Fruit fly (Drosophila melanogaster) whole organism, prepupa: ENCODE results near the gene Ten-a.

Experiments
- CG10631 ChIP-seq: fragments of 200-800 bp; sonication (Bioruptor generic); optimal IDR thresholded peaks from 2 replicates; lab custom pipeline; 2016; ENCODE audit warnings: missing biosample characterization, missing genetic modification characterization
- CG10669 ChIP-seq: fragments of 200-800 bp; sonication (Bioruptor generic); optimal IDR thresholded peaks from 3 replicates; lab custom pipeline; 2018; ENCODE audit warnings: missing biosample characterization, mild to moderate bottlenecking, missing genetic modification characterization, moderate library complexity
- CG11294 ChIP-seq: fragments of 200-800 bp; sonication (Bioruptor generic); IDR thresholded peaks from 2 replicates; pipeline ENCODE4 v1.3.6; 2022; ENCODE audit warnings: missing biosample characterization, missing genetic modification characterization
- CG11902 ChIP-seq: fragments of 200-800 bp; sonication (Bioruptor generic); optimal IDR thresholded peaks from 3 replicates; lab custom pipeline; 2016; ENCODE audit warnings: missing biosample characterization, missing genetic modification characterization
- CG15336 ChIP-seq: fragments of 200-800 bp; sonication (Bioruptor generic); IDR thresholded peaks from 2 replicates; pipeline ENCODE4 v1.3.6; 2022; ENCODE audit warnings: missing biosample characterization, missing genetic modification characterization
- CG16779 ChIP-seq: fragments of 200-800 bp; sonication (Bioruptor generic); optimal IDR thresholded peaks from 3 replicates; lab custom pipeline; 2017; ENCODE audit warnings: missing biosample characterization, mild to moderate bottlenecking, missing genetic modification characterization
- CG3032 ChIP-seq: fragments of 200-800 bp; optimal IDR thresholded peaks from 2 replicates; lab custom pipeline; 2019; ENCODE audit warnings: missing biosample characterization, mild to moderate bottlenecking, missing genetic modification characterization, moderate library complexity
- CG31627 ChIP-seq: fragments of 200-800 bp; sonication (Bioruptor generic); optimal IDR thresholded peaks from 3 replicates; lab custom pipeline; 2016; ENCODE audit warnings: missing biosample characterization, missing genetic modification characterization
- CG32006 ChIP-seq: fragments of 200-800 bp; sonication (Bioruptor generic); optimal IDR thresholded peaks from 3 replicates; lab custom pipeline; 2017; ENCODE audit warnings: missing biosample characterization, mild to moderate bottlenecking, missing genetic modification characterization
- CG34406 ChIP-seq: fragments of 200-800 bp; sonication (Bioruptor generic); optimal IDR thresholded peaks from 3 replicates; lab custom pipeline; 2016; ENCODE audit warnings: missing biosample characterization, missing genetic modification characterization
- CG4318 ChIP-seq: fragments of 200-800 bp; sonication (Bioruptor generic); optimal IDR thresholded peaks from 3 replicates; lab custom pipeline; 2017; ENCODE audit warnings: missing biosample characterization, mild to moderate bottlenecking, missing genetic modification characterization
- CG6163 ChIP-seq: fragments of 200-800 bp; sonication (Bioruptor generic); IDR thresholded peaks from 3 replicates; pipeline ENCODE4 v1.3.6; 2022; ENCODE audit warnings: missing biosample characterization, missing genetic modification characterization
- CG6792 ChIP-seq: fragments of 200-800 bp; sonication (Bioruptor generic); optimal IDR thresholded peaks from 3 replicates; lab custom pipeline; 2016; ENCODE audit warnings: missing biosample characterization, missing genetic modification characterization
- CG6808 ChIP-seq: fragments of 200-800 bp; sonication (Bioruptor generic); optimal IDR thresholded peaks from 3 replicates; lab custom pipeline; 2017; ENCODE audit warnings: missing biosample characterization, missing genetic modification characterization, mild to moderate bottlenecking, moderate library complexity, missing genetic modification reagents
- CG8119 ChIP-seq: fragments of 200-800 bp; sonication (Bioruptor generic); IDR thresholded peaks from 3 replicates; pipeline ENCODE4 v1.3.6; 2022; ENCODE audit warnings: missing biosample characterization, missing genetic modification characterization
- CG8319 ChIP-seq: fragments of 200-800 bp; sonication (Bioruptor generic); optimal IDR thresholded peaks from 3 replicates; lab custom pipeline; 2016; ENCODE audit warnings: missing biosample characterization, missing genetic modification characterization
- CG8632 ChIP-seq: fragments of 200-800 bp; sonication (Bioruptor generic); optimal IDR thresholded peaks from 3 replicates; lab custom pipeline; 2016; ENCODE audit warnings: missing biosample characterization, missing genetic modification characterization
- CG9139 ChIP-seq: fragments of 200-800 bp; sonication (Bioruptor generic); optimal IDR thresholded peaks from 3 replicates; lab custom pipeline; 2017; ENCODE audit warnings: missing biosample characterization, mild to moderate bottlenecking, missing genetic modification characterization
- Eip93F ChIP-seq: fragments of 200-800 bp; sonication (Bioruptor generic); optimal IDR thresholded peaks from 2 replicates; lab custom pipeline; 2016; ENCODE audit warnings: missing biosample characterization, mild to moderate bottlenecking, missing genetic modification characterization
- Ets21C ChIP-seq: fragments of 200-800 bp; sonication (Bioruptor generic); optimal IDR thresholded peaks from 3 replicates; lab custom pipeline; 2016; ENCODE audit warnings: missing biosample characterization, missing genetic modification characterization
- Gug ChIP-seq: fragments of 200-800 bp; sonication (Bioruptor generic); IDR thresholded peaks from 2 replicates; pipeline ENCODE4 v1.3.6; 2022; ENCODE audit warnings: missing biosample characterization, missing genetic modification characterization
- Hr38 ChIP-seq: sonication (Bioruptor generic); optimal IDR thresholded peaks from 2 replicates; lab custom pipeline; 2016; ENCODE audit warnings: missing biosample characterization, missing genetic modification characterization
- Hr39 ChIP-seq: fragments of 200-800 bp; sonication (Bioruptor generic); optimal IDR thresholded peaks from 2 replicates; lab custom pipeline; 2016; ENCODE audit warnings: missing biosample characterization, missing genetic modification characterization
- Lpt ChIP-seq: fragments of 200-800 bp; sonication (Bioruptor generic); optimal IDR thresholded peaks from 3 replicates; lab custom pipeline; 2016; ENCODE audit warnings: missing biosample characterization, missing genetic modification characterization
- Met ChIP-seq: fragments of 200-800 bp; sonication (Bioruptor generic); optimal IDR thresholded peaks from 3 replicates; lab custom pipeline; 2016; ENCODE audit warnings: missing biosample characterization, missing genetic modification characterization
- Smox ChIP-seq: fragments of 200-800 bp; sonication (Bioruptor generic); optimal IDR thresholded peaks from 3 replicates; lab custom pipeline; 2016; ENCODE audit warnings: missing biosample characterization, missing genetic modification characterization
- Sox14 ChIP-seq: fragments of 200-800 bp; sonication (Bioruptor generic); optimal IDR thresholded peaks from 3 replicates; lab custom pipeline; 2016; ENCODE audit warnings: missing biosample characterization, missing genetic modification characterization
- Sox15 ChIP-seq: fragments of 200-800 bp; sonication (Bioruptor generic); optimal IDR thresholded peaks from 3 replicates; lab custom pipeline; 2016; ENCODE audit warnings: missing biosample characterization, missing genetic modification characterization
- achi ChIP-seq: fragments of 200-800 bp; sonication (Bioruptor generic); optimal IDR thresholded peaks from 3 replicates; lab custom pipeline; 2016; ENCODE audit warnings: missing biosample characterization, missing genetic modification characterization
- acj6 ChIP-seq: fragments of 200-800 bp; sonication (Bioruptor generic); optimal IDR thresholded peaks from 3 replicates; lab custom pipeline; 2016; ENCODE audit warnings: missing biosample characterization, missing genetic modification characterization
- cyc ChIP-seq: fragments of 200-800 bp; sonication (Bioruptor generic); optimal IDR thresholded peaks from 3 replicates; lab custom pipeline; 2016; ENCODE audit warnings: missing biosample characterization, missing genetic modification characterization
- dac ChIP-seq: fragments of 200-800 bp; sonication (Bioruptor generic); optimal IDR thresholded peaks from 2 replicates; lab custom pipeline; 2017; ENCODE audit warnings: missing biosample characterization, mild to moderate bottlenecking, missing genetic modification characterization
- dsx ChIP-seq: fragments of 200-800 bp; optimal IDR thresholded peaks from 3 replicates; lab custom pipeline; 2019; ENCODE audit warnings: missing biosample characterization, mild to moderate bottlenecking, missing genetic modification characterization, moderate library complexity; ENCODE audit not compliant: poor library complexity, severe bottlenecking
- esn ChIP-seq: fragments of 200-800 bp; sonication (Bioruptor generic); optimal IDR thresholded peaks from 2 replicates; lab custom pipeline; 2016; ENCODE audit warnings: missing biosample characterization, mild to moderate bottlenecking, missing genetic modification characterization, moderate library complexity
- fd85E ChIP-seq: fragments of 200-800 bp; sonication (Bioruptor generic); optimal IDR thresholded peaks from 3 replicates; lab custom pipeline; 2016; ENCODE audit warnings: missing biosample characterization, missing genetic modification characterization
- fkh ChIP-seq: fragments of 200-800 bp; sonication (Bioruptor generic); optimal IDR thresholded peaks from 3 replicates; lab custom pipeline; 2017; ENCODE audit warnings: missing biosample characterization, mild to moderate bottlenecking, missing genetic modification characterization, moderate library complexity
- lz ChIP-seq: fragments of 200-800 bp; sonication (Bioruptor generic); optimal IDR thresholded peaks from 3 replicates; lab custom pipeline; 2016; ENCODE audit warnings: missing biosample characterization, missing genetic modification characterization
- net ChIP-seq: fragments of 200-800 bp; sonication (Bioruptor generic); optimal IDR thresholded peaks from 3 replicates; lab custom pipeline; 2016; ENCODE audit warnings: missing biosample characterization, missing genetic modification characterization
- pdm3 ChIP-seq: fragments of 200-800 bp; sonication (Bioruptor generic); optimal IDR thresholded peaks from 3 replicates; lab custom pipeline; 2016; ENCODE audit warnings: missing biosample characterization, missing genetic modification characterization
- salr ChIP-seq, 2 experiments: fragments of 200-800 bp; sonication (Bioruptor generic); optimal IDR thresholded peaks; 3 replicates each; lab custom pipeline; 2016 to 2018; ENCODE audit warnings: missing biosample characterization in 2 of 2, missing genetic modification characterization in 2 of 2, mild to moderate bottlenecking in 1 of 2
- ss ChIP-seq, 2 experiments: fragments of 200-800 bp; sonication (Bioruptor generic); optimal IDR thresholded peaks; 2 replicates in 1 of 2; 3 replicates in 1 of 2; lab custom pipeline; 2017 to 2018; ENCODE audit warnings: mild to moderate bottlenecking in 2 of 2, missing biosample characterization in 2 of 2, missing genetic modification characterization in 2 of 2, moderate library complexity in 1 of 2
- svp ChIP-seq: fragments of 200-800 bp; sonication (Bioruptor generic); peaks from one replicate; lab custom pipeline; 2016; ENCODE audit warnings: missing biosample characterization, missing genetic modification characterization
- topi ChIP-seq: fragments of 200-800 bp; sonication (Bioruptor generic); optimal IDR thresholded peaks from 3 replicates; lab custom pipeline; 2016; ENCODE audit warnings: missing biosample characterization, missing genetic modification characterization
- vri ChIP-seq: fragments of 200-800 bp; sonication (Bioruptor generic); optimal IDR thresholded peaks from 3 replicates; lab custom pipeline; 2016; ENCODE audit warnings: missing biosample characterization, mild to moderate bottlenecking, missing genetic modification characterization

The Ten-a gene

dm6 chrX:12004395-12004768, 39.1 kb upstream of the Ten-a start (continued):
- TF ChIP-seq CG6808 (peak; percentile 81), pdm3 (GFP tag; lab: Kevin White, UChicago) (no peak), net (peak; percentile 75), Ets21C (GFP tag; lab: Kevin White, UChicago) (no peak), lz (GFP tag; lab: Kevin White, UChicago) (peak; percentile 16), CG34406 (peak; percentile 79), fd85E (no peak), esn (peak; percentile 68), CG8119 (GFP tag; lab: Robert Waterston, UW) (no peak; the same call in 1 of the 3 replicates), Met (peak; percentile 27), CG16779 (tag; lab: Kevin White, UChicago) (peak; percentile 52), Sox14 (GFP tag; lab: Kevin White, UChicago) (no peak), dsx (GFP tag; lab: Kevin White, UChicago) (peak; percentile 36), ss (GFP tag; optimal IDR thresholded peaks at IDR 0.05; lab: Kevin White, UChicago) (peak; percentile 55 to 56), svp (GFP tag; lab: Kevin White, UChicago) (peak; percentile 79), CG10631 (GFP tag; lab: Kevin White, UChicago) (peak; percentile 69), acj6 (GFP tag; lab: Kevin White, UChicago) (peak; percentile 53), fkh (GFP tag; lab: Kevin White, UChicago) (no peak), salr (GFP tag; optimal IDR thresholded peaks at IDR 0.05; lab: Kevin White, UChicago) (peak; percentile 32 to 84), Gug (GFP tag; lab: Robert Waterston, UW) (peak; percentile 38; the same call in 1 of the 2 replicates), Eip93F (GFP tag; lab: Kevin White, UChicago) (no peak), topi (GFP tag; lab: Kevin White, UChicago) (peak; percentile 1), CG3032 (tag; lab: Kevin White, UChicago) (peak; percentile 62), Hr39 (peak; percentile 31), CG9139 (GFP tag; lab: Kevin White, UChicago) (peak; percentile 26), Smox (GFP tag; lab: Kevin White, UChicago) (peak; percentile 41), CG8319 (GFP tag; lab: Kevin White, UChicago) (peak; percentile 43), CG15336 (peak; percentile 6; the same call in 1 of the 2 replicates)

- TF ChIP-seq CG32006 (GFP tag; lab: Kevin White, UChicago) (peak; percentile 11), CG10669 (GFP tag; lab: Kevin White, UChicago) (peak; percentile 32), CG4318 (GFP tag; lab: Kevin White, UChicago) (no peak), Sox15 (no peak), CG11902 (GFP tag; lab: Kevin White, UChicago) (no peak), Sox14 (GFP tag; lab: Kevin White, UChicago) (no peak), acj6 (GFP tag; lab: Kevin White, UChicago) (no peak), lz (GFP tag; lab: Kevin White, UChicago) (no peak), CG8632 (peak; percentile 25), CG6808 (peak; percentile 69), svp (GFP tag; lab: Kevin White, UChicago) (peak; percentile 43), CG6792 (GFP tag; lab: Kevin White, UChicago) (no peak), vri (GFP tag; lab: Kevin White, UChicago) (peak; percentile 51), CG6163 (GFP tag; lab: Robert Waterston, UW) (peak; percentile 75; the same call in 2 of the 3 replicates), salr (GFP tag; optimal IDR thresholded peaks at IDR 0.05; lab: Kevin White, UChicago) (peak in 1 of 2 experiments; percentile 37), Gug (GFP tag; lab: Robert Waterston, UW) (no peak), pdm3 (GFP tag; lab: Kevin White, UChicago) (peak; percentile 6), CG15336 (peak; percentile 68; the same call in 1 of the 2 replicates), Hr39 (no peak), CG11294 (no peak), Ets21C (GFP tag; lab: Kevin White, UChicago) (no peak), cyc (GFP tag; lab: Kevin White, UChicago) (no peak), achi (peak; percentile 15), Lpt (GFP tag; lab: Kevin White, UChicago) (peak; percentile 41), dsx (GFP tag; lab: Kevin White, UChicago) (peak; percentile 30), CG3032 (tag; lab: Kevin White, UChicago) (peak; percentile 25), CG10631 (GFP tag; lab: Kevin White, UChicago) (no peak), Smox (GFP tag; lab: Kevin White, UChicago) (no peak), CG34406 (no peak), fd85E (peak; percentile 63), net (peak; percentile 29), CG31627 (no peak), Met (no peak), Eip93F (GFP tag; lab: Kevin White, UChicago) (no peak), Hr38 (GFP tag; lab: Kevin White, UChicago) (no peak), dac (GFP tag; lab: Kevin White, UChicago) (no peak), CG8319 (GFP tag; lab: Kevin White, UChicago) (no peak), CG9139 (GFP tag; lab: Kevin White, UChicago) (peak; percentile 47), esn (peak; percentile 26)
These were observed 36.6 kb upstream of the Ten-a start, which contains the start of gene CG1806 for dm6 chrX:12006678-12007441. TSS of gene CG1806 (plus strand) at chrX:12007176.
